Worm (Caenorhabditis elegans): Measurements from ENCODE around the gene K09F5.1.

- TF ChIP-seq blmp-1 (tag; optimal IDR thresholded peaks at IDR 0.05; ENCODE audit: insufficient read depth), result no peak
- no peak for TF ChIP-seq nhr-237 (tag; optimal IDR thresholded peaks at IDR 0.05)
- TF ChIP-seq mdl-1 (tag; optimal IDR thresholded peaks at IDR 0.05), result no peak
- no peak for TF ChIP-seq gmeb-1 (tag; optimal IDR thresholded peaks at IDR 0.05)
- TF ChIP-seq sma-3 (GFP tag; optimal IDR thresholded peaks at IDR 0.05), result no peak
- TF ChIP-seq ama-1 (optimal IDR thresholded peaks at IDR 0.05), result no peak
- no peak for TF ChIP-seq lin-39 (tag; optimal IDR thresholded peaks at IDR 0.05)
These were observed 13.3 kb downstream of the K09F5.1 start, which contains the start of gene deg-1 for ce11 chrX:7752770-7753169.

All from whole organism, L2 larva.